Fruit fly (Drosophila melanogaster) whole organism: ENCODE results near the gene CG9386.

Experiments
- CG8478 ChIP-seq: fragments of >200 bp; optimal IDR thresholded peaks from 2 replicates; lab custom pipeline; 2018; ENCODE audit warnings: inconsistent platforms
- EcR ChIP-seq, 2 experiments: fragments of >200 bp; optimal IDR thresholded peaks; 2 replicates each; lab custom pipeline; 2017; ENCODE audit warnings: missing biosample characterization in 2 of 2, missing genetic modification characterization in 2 of 2, missing genetic modification reagents in 2 of 2

- TF ChIP-seq EcR (GFP tag; optimal IDR thresholded peaks at IDR 0.05; lab: Kevin White, UChicago) (no peak), CG8478 (lab: Kevin White, UChicago) (no peak)
Observed at dm6 chr3R:9565895-9566294, 10.7 kb upstream of the CG9386 start, which contains the start of gene CG16789.
